Fruit fly (Drosophila melanogaster) whole organism, wandering third instar larva: ENCODE measurements around the gene CG14053.
A peak's percentile ranks its signal among the peaks of the same experiment; 100 is the strongest.

ENCODE experiments used
- CG32264 ChIP-seq: fragments of 200-800 bp; sonication (Bioruptor generic); optimal IDR thresholded peaks from 2 replicates; lab custom pipeline; 2016; ENCODE audit warnings: missing biosample characterization, missing genetic modification characterization
- CG9705 ChIP-seq: fragments of 200-800 bp; sonication (Bioruptor generic); optimal IDR thresholded peaks from 2 replicates; lab custom pipeline; 2018; ENCODE audit warnings: missing biosample characterization, mild to moderate bottlenecking, missing genetic modification characterization
- CrebA ChIP-seq: fragments of 200-800 bp; sonication (Bioruptor generic); optimal IDR thresholded peaks from 2 replicates; lab custom pipeline; 2016; ENCODE audit warnings: missing biosample characterization, mild to moderate bottlenecking, missing genetic modification characterization, borderline replicate concordance
- Dif ChIP-seq: fragments of 200-275, 200-300 bp; sonication (Bioruptor generic); optimal IDR thresholded peaks from 2 replicates; lab custom pipeline; 2018; ENCODE audit warnings: missing biosample characterization, missing genetic modification characterization; ENCODE audit not compliant: partially characterized antibody
- GATAd ChIP-seq: sonication (Bioruptor generic); optimal IDR thresholded peaks from 2 replicates; lab custom pipeline; 2016; ENCODE audit warnings: missing biosample characterization, missing genetic modification characterization
- HLH106 ChIP-seq: fragments of 200-800 bp; optimal IDR thresholded peaks from 3 replicates; lab custom pipeline; 2019; ENCODE audit warnings: missing biosample characterization, mild to moderate bottlenecking, missing genetic modification characterization, moderate library complexity
- Hnf4 ChIP-seq: fragments of 200-800 bp; sonication (Bioruptor generic); optimal IDR thresholded peaks from 2 replicates; lab custom pipeline; 2016; ENCODE audit warnings: missing biosample characterization, mild to moderate bottlenecking, missing genetic modification characterization
- Hr78 ChIP-seq: fragments of >200 bp; optimal IDR thresholded peaks from 2 replicates; lab custom pipeline; 2017; ENCODE audit warnings: missing biosample characterization, missing genetic modification characterization
- Hr83 ChIP-seq: fragments of 200-300 bp; sonication (Bioruptor generic); optimal IDR thresholded peaks from 2 replicates; lab custom pipeline; 2016; ENCODE audit warnings: missing biosample characterization, mild to moderate bottlenecking, missing genetic modification characterization, moderate library complexity; ENCODE audit not compliant: poor library complexity, severe bottlenecking
- Jra ChIP-seq: sonication (Bioruptor generic); optimal IDR thresholded peaks from 2 replicates; lab custom pipeline; 2016; ENCODE audit warnings: missing biosample characterization, missing genetic modification characterization
- Mio ChIP-seq: sonication (Bioruptor generic); optimal IDR thresholded peaks from 2 replicates; lab custom pipeline; 2016; ENCODE audit warnings: missing biosample characterization, missing genetic modification characterization
- Myc ChIP-seq: fragments of >200 bp; optimal IDR thresholded peaks from 2 replicates; lab custom pipeline; 2017
- OdsH ChIP-seq: fragments of 200-800 bp; sonication (Bioruptor generic); optimal IDR thresholded peaks from 2 replicates; lab custom pipeline; 2016; ENCODE audit warnings: missing biosample characterization, mild to moderate bottlenecking, missing genetic modification characterization
- Rel ChIP-seq, 2 experiments: fragments of 200-800 bp; sonication (Bioruptor generic) in 1 of 2; optimal IDR thresholded peaks; 2 replicates in 1 of 2; 3 replicates in 1 of 2; lab custom pipeline; 2016 to 2019; ENCODE audit warnings: mild to moderate bottlenecking in 2 of 2, missing biosample characterization in 2 of 2, missing genetic modification characterization in 2 of 2, moderate library complexity in 1 of 2
- Sp1 ChIP-seq: fragments of 200-800 bp; sonication (Bioruptor generic); optimal IDR thresholded peaks from 3 replicates; lab custom pipeline; 2019; ENCODE audit warnings: missing biosample characterization, mild to moderate bottlenecking, missing genetic modification characterization, moderate library complexity
- Vsx2 ChIP-seq: fragments of 200-300, 225-300 bp; sonication (Bioruptor generic); optimal IDR thresholded peaks from 2 replicates; lab custom pipeline; 2018; ENCODE audit warnings: missing biosample characterization, missing genetic modification characterization; ENCODE audit not compliant: partially characterized antibody
- br ChIP-seq: fragments of 200-800 bp; sonication (Bioruptor generic); optimal IDR thresholded peaks from 2 replicates; lab custom pipeline; 2016; ENCODE audit warnings: missing biosample characterization, missing genetic modification characterization
- brk ChIP-seq: fragments of 200-800 bp; sonication (Bioruptor generic); optimal IDR thresholded peaks from 2 replicates; lab custom pipeline; 2016; ENCODE audit warnings: missing biosample characterization, mild to moderate bottlenecking, missing genetic modification characterization
- dl ChIP-seq, 2 experiments: fragments of 175-275, 200-275 bp in 1 of 2; fragments of 200-275 bp in 1 of 2; sonication (Bioruptor generic); optimal IDR thresholded peaks; lab custom pipeline; 2018; ENCODE audit warnings: mild to moderate bottlenecking in 2 of 2, missing biosample characterization in 2 of 2, missing genetic modification characterization in 2 of 2, moderate library complexity in 2 of 2; ENCODE audit not compliant: partially characterized antibody in 2 of 2, insufficient read depth in 1 of 2
- dmrt93B ChIP-seq: fragments of 200-800 bp; sonication (Bioruptor generic); optimal IDR thresholded peaks from 2 replicates; lab custom pipeline; 2018; ENCODE audit warnings: missing biosample characterization, mild to moderate bottlenecking, missing genetic modification characterization
- dsf ChIP-seq: sonication (Bioruptor generic); optimal IDR thresholded peaks from 2 replicates; lab custom pipeline; 2016; ENCODE audit warnings: missing biosample characterization, missing genetic modification characterization, borderline replicate concordance
- ey ChIP-seq: fragments of 200-800 bp; sonication (Bioruptor generic); optimal IDR thresholded peaks from 2 replicates; lab custom pipeline; 2016; ENCODE audit warnings: missing biosample characterization, missing genetic modification characterization
- foxo ChIP-seq, 2 experiments: fragments of 200-800 bp; sonication (Bioruptor generic); optimal IDR thresholded peaks; 2 replicates in 1 of 2; 3 replicates in 1 of 2; lab custom pipeline; 2016 to 2017; ENCODE audit warnings: missing biosample characterization in 2 of 2, missing genetic modification characterization in 2 of 2
- fru ChIP-seq: fragments of 200-800 bp; sonication (Bioruptor generic); optimal IDR thresholded peaks from 3 replicates; lab custom pipeline; 2016; ENCODE audit warnings: missing biosample characterization, mild to moderate bottlenecking, missing genetic modification characterization
- h ChIP-seq: fragments of 200-800 bp; sonication (Bioruptor generic); optimal IDR thresholded peaks from 3 replicates; lab custom pipeline; 2016; ENCODE audit warnings: missing biosample characterization, mild to moderate bottlenecking, missing genetic modification characterization
- lola ChIP-seq: fragments of >200 bp; optimal IDR thresholded peaks from 2 replicates; lab custom pipeline; 2017; ENCODE audit warnings: missing biosample characterization, missing genetic modification characterization
- pan ChIP-seq: fragments of >200 bp; optimal IDR thresholded peaks from 2 replicates; lab custom pipeline; 2017
- psq ChIP-seq: fragments of 200-800 bp; sonication (Bioruptor generic); optimal IDR thresholded peaks from 3 replicates; lab custom pipeline; 2017; ENCODE audit warnings: missing biosample characterization, mild to moderate bottlenecking, missing genetic modification characterization, moderate library complexity
- rgr ChIP-seq: fragments of 200-800 bp; sonication (Bioruptor generic); optimal IDR thresholded peaks from 3 replicates; lab custom pipeline; 2016; ENCODE audit warnings: missing biosample characterization, mild to moderate bottlenecking, missing genetic modification characterization
- sage ChIP-seq: fragments of 200-800 bp; sonication (Bioruptor generic); optimal IDR thresholded peaks from 2 replicates; lab custom pipeline; 2016; ENCODE audit warnings: missing biosample characterization, mild to moderate bottlenecking, missing genetic modification characterization
- sv ChIP-seq: fragments of 200-800 bp; sonication (Bioruptor generic); optimal IDR thresholded peaks from 3 replicates; lab custom pipeline; 2016; ENCODE audit warnings: missing biosample characterization, missing genetic modification characterization
- tai ChIP-seq: sonication (Bioruptor generic); optimal IDR thresholded peaks from 2 replicates; lab custom pipeline; 2016; ENCODE audit warnings: missing biosample characterization, missing genetic modification characterization
- usp ChIP-seq: fragments of >200 bp; optimal IDR thresholded peaks from 2 replicates; lab custom pipeline; 2017; ENCODE audit warnings: missing biosample characterization, missing genetic modification characterization
- woc ChIP-seq: sonication (Bioruptor generic); optimal IDR thresholded peaks from 2 replicates; lab custom pipeline; 2016; ENCODE audit warnings: missing biosample characterization, mild to moderate bottlenecking, missing genetic modification characterization

CG14053 gene

dm6 chrX:2145690-2146470 is 47.8 kb downstream of the CG14053 start:
- TF ChIP-seq sv (GFP tag; lab: Kevin White, UChicago) (peak; percentile 4), HLH106 (tag; lab: Kevin White, UChicago) (peak; percentile 71), CrebA (GFP tag; lab: Kevin White, UChicago) (no peak), Dif (GFP tag; lab: Kevin White, UChicago) (no peak), Jra (GFP tag; lab: Kevin White, UChicago) (peak; percentile 12), Vsx2 (GFP tag; lab: Kevin White, UChicago) (no peak), dmrt93B (peak; percentile 41), tai (no peak), GATAd (peak; percentile 14), brk (GFP tag; lab: Kevin White, UChicago) (no peak), Sp1 (GFP tag; lab: Kevin White, UChicago) (peak; percentile 65), Mio (GFP tag; lab: Kevin White, UChicago) (no peak), foxo (GFP tag; optimal IDR thresholded peaks at IDR 0.05; lab: Kevin White, UChicago) (peak in 1 of 2 experiments; percentile 73), Rel (GFP tag; optimal IDR thresholded peaks at IDR 0.05; lab: Kevin White, UChicago) (no peak), Rel (tag; optimal IDR thresholded peaks at IDR 0.05; lab: Kevin White, UChicago) (peak; percentile 4), psq (peak; percentile 54), OdsH (GFP tag; lab: Kevin White, UChicago) (peak; percentile 51), woc (GFP tag; lab: Kevin White, UChicago) (peak; percentile 80), CG9705 (GFP tag; lab: Kevin White, UChicago) (peak; percentile 8), Hnf4 (GFP tag; lab: Kevin White, UChicago) (peak; percentile 67), rgr (GFP tag; lab: Kevin White, UChicago) (peak; percentile 64), br (GFP tag; lab: Kevin White, UChicago) (peak; percentile 74), ey (peak; percentile 60), pan (no peak), Hr78 (GFP tag; lab: Kevin White, UChicago) (no peak), fru (peak; percentile 66), h (GFP tag; lab: Kevin White, UChicago) (peak; percentile 71), Myc (lab: Kevin White, UChicago) (no peak), CG32264 (GFP tag; lab: Kevin White, UChicago) (peak; percentile 18)

dm6 chrX:2145114-2145513 is 48.6 kb downstream of the CG14053 start, which contains the start of gene Pgd:
Pgd (plus strand) TSS chrX:2145136.
- no peak for TF ChIP-seq Rel (GFP tag; optimal IDR thresholded peaks at IDR 0.05; lab: Kevin White, UChicago)
- TF ChIP-seq Rel (tag; optimal IDR thresholded peaks at IDR 0.05; lab: Kevin White, UChicago) = peak; percentile 37
- no peak for TF ChIP-seq usp (GFP tag; lab: Kevin White, UChicago)
- TF ChIP-seq psq = no peak
- TF ChIP-seq Sp1 (GFP tag; lab: Kevin White, UChicago) = peak; percentile 16
- peak; percentile 24 for TF ChIP-seq Hnf4 (GFP tag; lab: Kevin White, UChicago)
- no peak for TF ChIP-seq dmrt93B
- no peak for TF ChIP-seq brk (GFP tag; lab: Kevin White, UChicago)
- peak; percentile 31 for TF ChIP-seq Hr83

dm6 chrX:2142935-2143312 is 50.8 kb downstream of the CG14053 start:
- TF ChIP-seq CG32264 (GFP tag; lab: Kevin White, UChicago) (no peak), GATAd (no peak), dsf (no peak), sage (GFP tag; lab: Kevin White, UChicago) (no peak), Vsx2 (GFP tag; lab: Kevin White, UChicago) (no peak), dl (GFP tag; optimal IDR thresholded peaks at IDR 0.05; lab: Kevin White, UChicago; ENCODE audit: insufficient read depth in 1 of 2, partially characterized antibody in 2 of 2) (no peak), HLH106 (tag; lab: Kevin White, UChicago) (no peak), lola (GFP tag; lab: Kevin White, UChicago) (no peak)
